Worm (Caenorhabditis elegans) whole organism, young adult: ENCODE data around the gene fbxa-115.

Experiments used
- aptf-3 ChIP-seq: fragments of 200-800 bp; sonication (Bioruptor generic); IDR thresholded peaks from 2 replicates; pipeline ENCODE4 v1.3.6; 2022; ENCODE audit warnings: missing genetic modification characterization, missing compliant biosample characterization
- ceh-27 ChIP-seq: fragments of 200-800 bp; sonication (Bioruptor generic); optimal IDR thresholded peaks from 2 replicates; lab custom pipeline; 2018; ENCODE audit warnings: mild to moderate bottlenecking, missing genetic modification characterization, moderate library complexity, missing compliant biosample characterization
- dpl-1 ChIP-seq: fragments of 150-350 bp; optimal IDR thresholded peaks from 2 replicates; lab custom pipeline; 2014; ENCODE audit warnings: missing biosample characterization, missing genetic modification reagents, missing genetic modification characterization
- egl-44 ChIP-seq: fragments of 200-800 bp; sonication (Bioruptor generic); IDR thresholded peaks from 2 replicates; pipeline ENCODE4 v1.3.6; 2022; ENCODE audit warnings: missing genetic modification reagents, missing genetic modification characterization, missing compliant biosample characterization
- nhr-27 ChIP-seq: fragments of 200-800 bp; sonication (Bioruptor generic); optimal IDR thresholded peaks from 2 replicates; lab custom pipeline; 2018; ENCODE audit warnings: mild to moderate bottlenecking, missing genetic modification characterization, moderate library complexity, missing compliant biosample characterization
- pha-4 ChIP-seq: fragments of 150-350 bp; sonication (generic microtip); optimal IDR thresholded peaks from 2 replicates; lab custom pipeline; 2014; ENCODE audit warnings: missing biosample characterization, missing genetic modification reagents, missing genetic modification characterization
- snpc-4 ChIP-seq, 5 experiments: fragments of 150-350 bp in 1 of 5; sonication (generic microtip) in 4 of 5; optimal IDR thresholded peaks; 2 replicates each; lab custom pipeline; 2014 to 2018; ENCODE audit warnings: missing genetic modification characterization in 5 of 5, missing biosample characterization in 3 of 5, antibody characterized with exemption in 2 of 5, mild to moderate bottlenecking in 2 of 5, missing compliant biosample characterization in 2 of 5, missing genotype in 2 of 5, moderate library complexity in 2 of 5, missing genetic modification reagents in 1 of 5
- somi-1 ChIP-seq: fragments of 200-800 bp; sonication (Bioruptor generic); optimal IDR thresholded peaks from 2 replicates; lab custom pipeline; 2018; ENCODE audit warnings: mild to moderate bottlenecking, missing genetic modification characterization, missing compliant biosample characterization
- unc-62 ChIP-seq: fragments of 150-350 bp; optimal IDR thresholded peaks from 2 replicates; lab custom pipeline; 2014; ENCODE audit warnings: missing biosample characterization, missing genetic modification reagents, missing genetic modification characterization
- ztf-25 ChIP-seq: fragments of 200-800 bp; sonication (Bioruptor generic); IDR thresholded peaks from 2 replicates; pipeline ENCODE4 v1.3.6; 2022; ENCODE audit warnings: missing genetic modification reagents, missing genetic modification characterization, missing compliant biosample characterization

DNA sequence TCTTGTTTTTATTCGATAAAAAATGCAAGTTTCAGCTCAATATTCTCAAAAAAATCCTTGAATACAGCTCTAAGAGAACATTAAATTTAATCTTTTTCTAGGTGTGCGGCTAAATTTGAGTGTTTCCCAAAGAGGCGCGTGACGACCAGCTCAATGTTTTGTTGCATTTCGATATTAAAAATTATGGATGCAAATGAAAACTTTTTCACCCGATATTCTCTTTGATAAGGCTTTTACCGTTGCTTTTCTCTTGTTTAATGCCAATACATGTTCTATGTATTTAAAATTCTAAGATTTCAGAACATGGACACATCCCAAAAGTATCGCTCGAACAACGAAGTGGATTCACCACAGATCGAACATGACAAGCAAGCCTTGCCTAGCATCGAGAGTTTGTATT is 33.7 kb downstream of the fbxa-115 start, which contains the start of gene F19B2.6:
- TF ChIP-seq ceh-27 (GFP tag; lab: Kevin White, UChicago) = no peak
- no peak for TF ChIP-seq aptf-3 (GFP tag; lab: Robert Waterston, UW)
- no peak for TF ChIP-seq nhr-27 (tag; lab: Kevin White, UChicago)
- no peak for TF ChIP-seq somi-1 (GFP tag; lab: Kevin White, UChicago)
- TF ChIP-seq egl-44 (GFP tag; lab: Robert Waterston, UW) = no peak
- no peak for TF ChIP-seq snpc-4 (GFP tag; optimal IDR thresholded peaks at IDR 0.05; lab: Kevin White, UChicago)
- TF ChIP-seq snpc-4 (tag; optimal IDR thresholded peaks at IDR 0.05; lab: Kevin White, UChicago) = no peak
- TF ChIP-seq unc-62 = no peak
- no peak for TF ChIP-seq dpl-1 (GFP tag; lab: Kevin White, UChicago)
- TF ChIP-seq ztf-25 (GFP tag; lab: Robert Waterston, UW) = no peak
- TF ChIP-seq pha-4 (tag; lab: Kevin White, UChicago) = no peak
